Fruit fly (Drosophila melanogaster) whole organism, embryonic: Measurements from ENCODE around the gene vito.
A peak's percentile ranks its signal among the peaks of the same experiment; 100 is the strongest.

Source experiments
- Atf-2 ChIP-seq: fragments of 200-800 bp; sonication (Bioruptor generic); optimal IDR thresholded peaks from 2 replicates; lab custom pipeline; 2016; ENCODE audit warnings: missing biosample characterization, missing genetic modification characterization
- CG10431 ChIP-seq: fragments of 200-800 bp; sonication (Bioruptor generic); optimal IDR thresholded peaks from 3 replicates; lab custom pipeline; 2018; ENCODE audit warnings: missing biosample characterization, mild to moderate bottlenecking, missing genetic modification characterization
- CG10543 ChIP-seq: fragments of 200-800 bp; sonication (Bioruptor generic); optimal IDR thresholded peaks from 3 replicates; lab custom pipeline; 2017; ENCODE audit warnings: missing biosample characterization, mild to moderate bottlenecking, missing genetic modification characterization, moderate library complexity
- CG11695 ChIP-seq: fragments of 200-800 bp; sonication (Bioruptor generic); IDR thresholded peaks from 3 replicates; pipeline ENCODE4 v1.3.6; 2022; ENCODE audit warnings: missing biosample characterization, missing genetic modification characterization
- CG12769 ChIP-seq: fragments of 200-800 bp; sonication (Bioruptor generic); optimal IDR thresholded peaks from 2 replicates; lab custom pipeline; 2019; ENCODE audit warnings: missing biosample characterization, mild to moderate bottlenecking, missing genetic modification characterization, moderate library complexity
- CG13624 ChIP-seq: fragments of 200-800 bp; sonication (Bioruptor generic); optimal IDR thresholded peaks from 2 replicates; lab custom pipeline; 2016; ENCODE audit warnings: missing biosample characterization, missing genetic modification characterization
- CG15514 ChIP-seq: fragments of 200-800 bp; sonication (Bioruptor generic); optimal IDR thresholded peaks from 3 replicates; lab custom pipeline; 2017; ENCODE audit warnings: missing biosample characterization, missing genetic modification characterization, mild to moderate bottlenecking, moderate library complexity, missing genetic modification reagents
- CG16813 ChIP-seq: fragments of 200-800 bp; sonication (Bioruptor generic); IDR thresholded peaks from 3 replicates; pipeline ENCODE4 v1.3.6; 2022; ENCODE audit warnings: missing biosample characterization, missing genetic modification characterization; ENCODE audit not compliant: partially characterized antibody
- CG17186 ChIP-seq: fragments of 200-800 bp; sonication (Bioruptor generic); optimal IDR thresholded peaks from 3 replicates; lab custom pipeline; 2017; ENCODE audit warnings: missing biosample characterization, missing genetic modification reagents, missing genetic modification characterization
- CG18262 ChIP-seq: fragments of 200-800 bp; optimal IDR thresholded peaks from 3 replicates; lab custom pipeline; 2019; ENCODE audit warnings: missing biosample characterization, mild to moderate bottlenecking, missing genetic modification characterization, moderate library complexity
- CG32532 ChIP-seq: fragments of 200-800 bp; sonication (Bioruptor generic); IDR thresholded peaks from 2 replicates; pipeline ENCODE4 v1.3.6; 2022; ENCODE audit warnings: missing biosample characterization, missing genetic modification characterization
- CG4404 ChIP-seq: fragments of 200-800 bp; sonication (Bioruptor generic); IDR thresholded peaks from 2 replicates; pipeline ENCODE4 v1.3.6; 2022; ENCODE audit warnings: missing biosample characterization, missing genetic modification characterization
- CG4707 ChIP-seq: fragments of 200-800 bp; sonication (Bioruptor generic); optimal IDR thresholded peaks from 2 replicates; lab custom pipeline; 2018; ENCODE audit warnings: missing biosample characterization, mild to moderate bottlenecking, missing genetic modification characterization, moderate library complexity
- CG8290 ChIP-seq, 3 experiments: fragments of 200-800 bp; sonication (Bioruptor generic); optimal IDR thresholded peaks; 2 replicates each; lab custom pipeline; 2016 to 2019; ENCODE audit warnings: missing biosample characterization in 3 of 3, missing genetic modification characterization in 3 of 3, mild to moderate bottlenecking in 2 of 3, moderate library complexity in 1 of 3
- CG9609 ChIP-seq: fragments of 200-800 bp; sonication (Bioruptor generic); optimal IDR thresholded peaks from 3 replicates; lab custom pipeline; 2016; ENCODE audit warnings: missing biosample characterization, missing genetic modification characterization
- Dad ChIP-seq: fragments of 200-800 bp; sonication (Bioruptor generic); optimal IDR thresholded peaks from 3 replicates; lab custom pipeline; 2016; ENCODE audit warnings: missing biosample characterization, missing genetic modification characterization
- Dref ChIP-seq: fragments of 200-800 bp; sonication (Bioruptor generic); IDR thresholded peaks from 2 replicates; pipeline ENCODE4 v1.3.6; 2022; ENCODE audit warnings: missing biosample characterization, missing genetic modification characterization
- E2f1 ChIP-seq: fragments of 200-800 bp; sonication (Bioruptor generic); IDR thresholded peaks from 2 replicates; pipeline ENCODE4 v1.3.6; 2022; ENCODE audit warnings: missing biosample characterization, missing genetic modification characterization
- Eip74EF ChIP-seq, 2 experiments: fragments of 200-800 bp in 1 of 2; fragments of >200 bp in 1 of 2; sonication (Bioruptor generic) in 1 of 2; optimal IDR thresholded peaks; 2 replicates each; lab custom pipeline; 2017 to 2019; ENCODE audit warnings: missing biosample characterization in 2 of 2, missing genetic modification characterization in 2 of 2, mild to moderate bottlenecking in 1 of 2, moderate library complexity in 1 of 2
- Fer1 ChIP-seq: fragments of 200-800 bp; sonication (Bioruptor generic); optimal IDR thresholded peaks from 2 replicates; lab custom pipeline; 2017; ENCODE audit warnings: missing biosample characterization, mild to moderate bottlenecking, missing genetic modification characterization
- Gug ChIP-seq: fragments of 200-800 bp; sonication (Bioruptor generic); IDR thresholded peaks from 4 replicates; pipeline ENCODE4 v1.3.6; 2022; ENCODE audit warnings: missing biosample characterization, missing genetic modification characterization
- Hr51 ChIP-seq, 2 experiments: fragments of 200-800 bp; sonication (Bioruptor generic); optimal IDR thresholded peaks; 2 replicates in 1 of 2; 3 replicates in 1 of 2; lab custom pipeline; 2016 to 2018; ENCODE audit warnings: missing biosample characterization in 2 of 2, missing genetic modification characterization in 2 of 2, mild to moderate bottlenecking in 1 of 2, moderate library complexity in 1 of 2
- Kr ChIP-seq: fragments of 200-800 bp; sonication (Bioruptor generic); optimal IDR thresholded peaks from 2 replicates; lab custom pipeline; 2017; ENCODE audit warnings: missing biosample characterization, mild to moderate bottlenecking, missing genetic modification characterization
- MTF-1 ChIP-seq: fragments of 200-800 bp; sonication (Bioruptor generic); optimal IDR thresholded peaks from 2 replicates; lab custom pipeline; 2018; ENCODE audit warnings: missing biosample characterization, mild to moderate bottlenecking, missing genetic modification characterization, borderline replicate concordance
- Med ChIP-seq: fragments of 200-800 bp; sonication (Bioruptor generic); peaks from one replicate; lab custom pipeline; 2016; ENCODE audit warnings: missing biosample characterization, missing genetic modification characterization, mild to moderate bottlenecking, inconsistent platforms, moderate library complexity
- Myb ChIP-seq: fragments of 200-800 bp; sonication (Bioruptor generic); optimal IDR thresholded peaks from 2 replicates; lab custom pipeline; 2016; ENCODE audit warnings: missing biosample characterization, missing genetic modification characterization
- Neu2 ChIP-seq: fragments of 200-800 bp; sonication (Bioruptor generic); optimal IDR thresholded peaks from 3 replicates; lab custom pipeline; 2016; ENCODE audit warnings: missing biosample characterization, missing genetic modification characterization, borderline replicate concordance
- Stat92E ChIP-seq, 3 experiments: fragments of >200 bp in 2 of 3; fragments of 200-800 bp in 1 of 3; sonication (Bioruptor generic) in 1 of 3; optimal IDR thresholded peaks; 2 replicates each; lab custom pipeline; 2017 to 2019; ENCODE audit warnings: missing biosample characterization in 3 of 3, missing genetic modification characterization in 3 of 3, mild to moderate bottlenecking in 1 of 3, moderate library complexity in 1 of 3
- YL-1 ChIP-seq: fragments of 200-800 bp; sonication (Bioruptor generic); optimal IDR thresholded peaks from 3 replicates; lab custom pipeline; 2017; ENCODE audit warnings: missing biosample characterization, mild to moderate bottlenecking, missing genetic modification characterization
- bab2 ChIP-seq: fragments of 200-800 bp; sonication (Bioruptor generic); optimal IDR thresholded peaks from 2 replicates; lab custom pipeline; 2016; ENCODE audit warnings: missing biosample characterization, missing genetic modification characterization
- chif ChIP-seq, 2 experiments: fragments of 200-800 bp; sonication (Bioruptor generic); optimal IDR thresholded peaks; 3 replicates each; lab custom pipeline; 2016; ENCODE audit warnings: missing biosample characterization in 2 of 2, missing genetic modification characterization in 2 of 2
- cwo ChIP-seq: fragments of 200-800 bp; sonication (Bioruptor generic); optimal IDR thresholded peaks from 3 replicates; lab custom pipeline; 2017; ENCODE audit warnings: missing biosample characterization, missing genetic modification characterization, mild to moderate bottlenecking, moderate library complexity, missing genetic modification reagents
- en ChIP-seq: fragments of 200-800 bp; sonication (Bioruptor generic); optimal IDR thresholded peaks from 2 replicates; lab custom pipeline; 2016; ENCODE audit warnings: missing biosample characterization, missing genetic modification characterization
- fd64A ChIP-seq: fragments of 200-800 bp; sonication (Bioruptor generic); optimal IDR thresholded peaks from 3 replicates; lab custom pipeline; 2018; ENCODE audit warnings: missing biosample characterization, mild to moderate bottlenecking, missing genetic modification characterization
- fu2 ChIP-seq: fragments of 200-800 bp; sonication (Bioruptor generic); optimal IDR thresholded peaks from 2 replicates; lab custom pipeline; 2016; ENCODE audit warnings: missing biosample characterization, missing genetic modification characterization
- kni ChIP-seq: fragments of 200-800 bp; sonication (Bioruptor generic); optimal IDR thresholded peaks from 3 replicates; lab custom pipeline; 2017; ENCODE audit warnings: mild to moderate bottlenecking, missing biosample characterization, missing genetic modification reagents, missing genetic modification characterization
- knrl ChIP-seq: fragments of 200-800 bp; sonication (Bioruptor generic); IDR thresholded peaks from 3 replicates; pipeline ENCODE4 v1.3.6; 2022; ENCODE audit warnings: missing biosample characterization, missing genetic modification characterization; ENCODE audit not compliant: partially characterized antibody
- lbe ChIP-seq: fragments of 200-800 bp; sonication (Bioruptor generic); optimal IDR thresholded peaks from 2 replicates; lab custom pipeline; 2016; ENCODE audit warnings: missing biosample characterization, mild to moderate bottlenecking, missing genetic modification characterization
- luna ChIP-seq: fragments of 200-800 bp; sonication (Bioruptor generic); optimal IDR thresholded peaks from 2 replicates; lab custom pipeline; 2016; ENCODE audit warnings: missing biosample characterization, missing genetic modification characterization
- maf-S ChIP-seq: fragments of 200-800 bp; sonication (Bioruptor generic); optimal IDR thresholded peaks from 2 replicates; lab custom pipeline; 2016; ENCODE audit warnings: missing biosample characterization, missing genetic modification characterization
- mam ChIP-seq: fragments of 200-800 bp; sonication (Bioruptor generic); optimal IDR thresholded peaks from 3 replicates; lab custom pipeline; 2016; ENCODE audit warnings: missing biosample characterization, missing genetic modification characterization
- nom ChIP-seq: fragments of 200-800 bp; sonication (Bioruptor generic); optimal IDR thresholded peaks from 2 replicates; lab custom pipeline; 2017; ENCODE audit warnings: missing biosample characterization, missing genetic modification characterization, mild to moderate bottlenecking, moderate library complexity, missing genetic modification reagents
- pzg ChIP-seq: fragments of 200-800 bp; sonication (Bioruptor generic); optimal IDR thresholded peaks from 3 replicates; lab custom pipeline; 2018; ENCODE audit warnings: missing biosample characterization, mild to moderate bottlenecking, missing genetic modification characterization, moderate library complexity
- ranshi ChIP-seq: fragments of 200-800 bp; sonication (Bioruptor generic); IDR thresholded peaks from 2 replicates; pipeline ENCODE4 v1.3.6; 2022; ENCODE audit warnings: missing biosample characterization, missing genetic modification characterization
- row ChIP-seq: fragments of 200-800 bp; sonication (Bioruptor generic); IDR thresholded peaks from 3 replicates; pipeline ENCODE4 v1.3.6; 2022; ENCODE audit warnings: missing biosample characterization, missing genetic modification characterization
- usp ChIP-seq: fragments of >200 bp; optimal IDR thresholded peaks from 2 replicates; lab custom pipeline; 2017; ENCODE audit warnings: missing biosample characterization, missing genetic modification characterization
- vvl ChIP-seq: fragments of 200-800 bp; sonication (Bioruptor generic); IDR thresholded peaks from 2 replicates; pipeline ENCODE4 v1.3.6; 2022; ENCODE audit warnings: missing biosample characterization, missing genetic modification characterization

The vito gene

dm6 chr3L:5751740-5752579 is 25.2 kb downstream of the vito start, which contains the start of gene DnaJ-1 (continued):
- TF ChIP-seq Gug: no peak
- TF ChIP-seq mam (GFP tag; lab: Kevin White, UChicago): peak; percentile 6
- TF ChIP-seq Neu2: no peak
- TF ChIP-seq en: no peak
- TF ChIP-seq CG17186: peak; percentile 42
- no peak for TF ChIP-seq Dad (GFP tag; lab: Kevin White, UChicago)
- TF ChIP-seq bab2 (GFP tag; lab: Kevin White, UChicago): peak; percentile 3
- peak; percentile 69 for TF ChIP-seq CG10543 (GFP tag; lab: Kevin White, UChicago)
- peak in 1 of 3 experiments; percentile 77 for TF ChIP-seq Stat92E (GFP tag; optimal IDR thresholded peaks at IDR 0.05; lab: Kevin White, UChicago)
- peak; percentile 85 for TF ChIP-seq pzg (GFP tag; lab: Kevin White, UChicago)
- TF ChIP-seq knrl: peak; percentile 99
- TF ChIP-seq CG12769 (tag; lab: Kevin White, UChicago): peak; percentile 84
- peak; percentile 57 for TF ChIP-seq CG4707 (GFP tag; lab: Kevin White, UChicago)
- peak in 1 of 2 experiments; percentile 19 for TF ChIP-seq Hr51 (GFP tag; optimal IDR thresholded peaks at IDR 0.05; lab: Kevin White, UChicago)
- TF ChIP-seq CG32532: peak; percentile 23; the same call in 1 of the 2 replicates
- TF ChIP-seq Fer1: peak; percentile 72
- TF ChIP-seq CG10431 (GFP tag; lab: Kevin White, UChicago): peak; percentile 26
- peak; percentile 99 for TF ChIP-seq CG16813 (GFP tag; lab: Robert Waterston, UW)
- no peak for TF ChIP-seq CG4404
- peak; percentile 19 for TF ChIP-seq cwo (GFP tag; lab: Kevin White, UChicago)
- TF ChIP-seq luna (GFP tag; lab: Kevin White, UChicago): peak; percentile 41
- peak; percentile 22 for TF ChIP-seq CG13624 (GFP tag; lab: Kevin White, UChicago)
- peak; percentile 42 for TF ChIP-seq MTF-1
- TF ChIP-seq CG8290 (GFP tag; optimal IDR thresholded peaks at IDR 0.05; lab: Kevin White, UChicago): peak; percentile 29
- peak in 1 of 2 experiments; percentile 19 for TF ChIP-seq CG8290 (tag; optimal IDR thresholded peaks at IDR 0.05; lab: Kevin White, UChicago)
- TF ChIP-seq chif (GFP tag; optimal IDR thresholded peaks at IDR 0.05; lab: Kevin White, UChicago): peak in 1 of 2 experiments; percentile 6
- no peak for TF ChIP-seq Atf-2 (GFP tag; lab: Kevin White, UChicago)
- TF ChIP-seq CG15514 (GFP tag; lab: Kevin White, UChicago): peak; percentile 43
- peak; percentile 78 for TF ChIP-seq row (GFP tag; lab: Robert Waterston, UW)
- peak in 1 of 2 experiments; percentile 45 for TF ChIP-seq Eip74EF (GFP tag; optimal IDR thresholded peaks at IDR 0.05; lab: Kevin White, UChicago)
- TF ChIP-seq YL-1 (GFP tag; lab: Kevin White, UChicago): peak; percentile 92
- peak; percentile 52 for TF ChIP-seq kni (GFP tag; lab: Kevin White, UChicago)
- TF ChIP-seq Med (GFP tag; lab: Kevin White, UChicago): peak; percentile 90
- peak; percentile 92 for TF ChIP-seq nom (GFP tag; lab: Kevin White, UChicago)
- peak; percentile 7; the same call in 1 of the 3 replicates for TF ChIP-seq CG11695 (GFP tag; lab: Robert Waterston, UW)
- TF ChIP-seq fd64A (GFP tag; lab: Kevin White, UChicago): peak; percentile 23
- TF ChIP-seq vvl: peak; percentile 50
- peak; percentile 30 for TF ChIP-seq fu2 (GFP tag; lab: Kevin White, UChicago)
- no peak for TF ChIP-seq CG9609 (GFP tag; lab: Kevin White, UChicago)
- TF ChIP-seq CG18262 (tag; lab: Kevin White, UChicago): peak; percentile 17
- TF ChIP-seq usp (GFP tag; lab: Kevin White, UChicago): no peak
- no peak for TF ChIP-seq maf-S (GFP tag; lab: Kevin White, UChicago)
- TF ChIP-seq E2f1 (GFP tag; lab: Robert Waterston, UW): no peak
- no peak for TF ChIP-seq ranshi (GFP tag; lab: Robert Waterston, UW)
- peak; percentile 70 for TF ChIP-seq Myb (GFP tag; lab: Kevin White, UChicago)
- TF ChIP-seq Kr (GFP tag; lab: Kevin White, UChicago): no peak
- TF ChIP-seq lbe: peak; percentile 68
- TF ChIP-seq Dref (GFP tag; lab: Robert Waterston, UW): peak; percentile 70
